Worm (Caenorhabditis elegans) whole organism, L3 larva: ENCODE data around the gene npp-8.
A peak's percentile ranks its signal among the peaks of the same experiment; 100 is the strongest.

Source experiments
- R02D3.7 ChIP-seq: fragments of 150-350 bp; optimal IDR thresholded peaks from 2 replicates; lab custom pipeline; 2014; ENCODE audit warnings: missing biosample characterization, missing genetic modification characterization
- ZK546.5 ChIP-seq: sonication (generic microtip); optimal IDR thresholded peaks from 2 replicates; lab custom pipeline; 2017; ENCODE audit warnings: missing biosample characterization, missing genetic modification characterization
- ama-1 ChIP-seq: fragments of 150-350 bp; optimal IDR thresholded peaks from 2 replicates; lab custom pipeline; 2018
- ceh-28 ChIP-seq: fragments of 150-350 bp; optimal IDR thresholded peaks from 2 replicates; lab custom pipeline; 2014; ENCODE audit warnings: missing biosample characterization, missing genetic modification reagents, missing genetic modification characterization
- ceh-82 ChIP-seq: fragments of 150-350 bp; optimal IDR thresholded peaks from 2 replicates; lab custom pipeline; 2014; ENCODE audit warnings: missing biosample characterization, missing genetic modification characterization
- ceh-9 ChIP-seq: sonication (generic microtip); optimal IDR thresholded peaks from 2 replicates; lab custom pipeline; 2018; ENCODE audit warnings: missing biosample characterization, missing genetic modification characterization
- daf-12 ChIP-seq: fragments of 150-350 bp; optimal IDR thresholded peaks from 2 replicates; lab custom pipeline; 2014; ENCODE audit warnings: missing biosample characterization, missing genetic modification reagents, missing genetic modification characterization
- egl-5 ChIP-seq: fragments of 150-350 bp; optimal IDR thresholded peaks from 2 replicates; lab custom pipeline; 2017; ENCODE audit warnings: missing biosample characterization, missing genetic modification reagents, missing genetic modification characterization, inconsistent platforms
- elt-1 ChIP-seq: fragments of 150-350 bp; optimal IDR thresholded peaks from 2 replicates; lab custom pipeline; 2014; ENCODE audit warnings: missing biosample characterization, missing genetic modification characterization
- eor-1 ChIP-seq, 2 experiments: fragments of 150-350 bp; optimal IDR thresholded peaks; 2 replicates each; lab custom pipeline; 2014 to 2018; ENCODE audit warnings: missing biosample characterization in 2 of 2, missing genetic modification characterization in 2 of 2
- fkh-10 ChIP-seq: sonication (generic microtip); optimal IDR thresholded peaks from 2 replicates; lab custom pipeline; 2017; ENCODE audit warnings: missing biosample characterization, missing genetic modification reagents, missing genetic modification characterization
- fkh-2 ChIP-seq: fragments of 150-350 bp; optimal IDR thresholded peaks from 2 replicates; lab custom pipeline; 2014; ENCODE audit warnings: missing biosample characterization, missing genetic modification reagents, missing genetic modification characterization
- fos-1 ChIP-seq: fragments of 150-350 bp; optimal IDR thresholded peaks from 2 replicates; lab custom pipeline; 2014; ENCODE audit warnings: missing biosample characterization, missing genetic modification characterization
- hmg-11 ChIP-seq: sonication (generic microtip); optimal IDR thresholded peaks from 2 replicates; lab custom pipeline; 2016; ENCODE audit warnings: missing genetic modification characterization, missing compliant biosample characterization
- jun-1 ChIP-seq: fragments of 150-350 bp; optimal IDR thresholded peaks from 2 replicates; lab custom pipeline; 2014; ENCODE audit warnings: missing biosample characterization, missing genetic modification reagents, missing genetic modification characterization
- lin-15B ChIP-seq: fragments of 150-350 bp; optimal IDR thresholded peaks from 2 replicates; lab custom pipeline; 2014; ENCODE audit warnings: missing biosample characterization, missing genetic modification characterization
- lin-39 ChIP-seq: fragments of 150-350 bp; optimal IDR thresholded peaks from 2 replicates; lab custom pipeline; 2018; ENCODE audit warnings: missing biosample characterization, missing genetic modification reagents, missing genetic modification characterization
- mdl-1 ChIP-seq: fragments of 150-350 bp; optimal IDR thresholded peaks from 2 replicates; lab custom pipeline; 2014; ENCODE audit warnings: missing biosample characterization, missing genetic modification characterization
- mml-1 ChIP-seq: fragments of 150-350 bp; sonication (generic microtip); optimal IDR thresholded peaks from 3 replicates; lab custom pipeline; 2014; ENCODE audit warnings: missing biosample characterization, missing genetic modification characterization
- nfya-1 ChIP-seq: sonication (generic microtip); optimal IDR thresholded peaks from 2 replicates; lab custom pipeline; 2017; ENCODE audit warnings: missing genetic modification characterization, mild to moderate bottlenecking, missing compliant biosample characterization, antibody characterized with exemption, moderate library complexity; ENCODE audit not compliant: insufficient read depth
- nhr-11 ChIP-seq: fragments of 150-350 bp; optimal IDR thresholded peaks from 2 replicates; lab custom pipeline; 2014; ENCODE audit warnings: missing biosample characterization, missing genetic modification characterization
- nhr-12 ChIP-seq: fragments of 150-350 bp; optimal IDR thresholded peaks from 2 replicates; lab custom pipeline; 2014; ENCODE audit warnings: missing biosample characterization, missing genetic modification characterization
- nhr-23 ChIP-seq: fragments of 150-350 bp; optimal IDR thresholded peaks from 2 replicates; lab custom pipeline; 2014; ENCODE audit warnings: missing biosample characterization, missing genetic modification reagents, missing genetic modification characterization
- nhr-25 ChIP-seq: sonication (generic microtip); optimal IDR thresholded peaks from 2 replicates; lab custom pipeline; 2017; ENCODE audit warnings: missing biosample characterization, missing genetic modification characterization
- nhr-43 ChIP-seq: sonication (generic microtip); optimal IDR thresholded peaks from 2 replicates; lab custom pipeline; 2016; ENCODE audit warnings: mild to moderate bottlenecking, missing genetic modification characterization, missing compliant biosample characterization; ENCODE audit not compliant: poor library complexity, severe bottlenecking
- nhr-67 ChIP-seq: fragments of 150-350 bp; optimal IDR thresholded peaks from 2 replicates; lab custom pipeline; 2014; ENCODE audit warnings: missing biosample characterization, missing genetic modification characterization
- nhr-76 ChIP-seq: fragments of 150-350 bp; sonication (generic microtip); optimal IDR thresholded peaks from 5 replicates; lab custom pipeline; 2014; ENCODE audit warnings: missing biosample characterization, missing genetic modification characterization
- pha-4 ChIP-seq: fragments of 150-350 bp; optimal IDR thresholded peaks from 2 replicates; lab custom pipeline; 2014; ENCODE audit warnings: missing biosample characterization, missing genetic modification reagents, missing genetic modification characterization
- pqm-1 ChIP-seq: fragments of 150-350 bp; optimal IDR thresholded peaks from 2 replicates; lab custom pipeline; 2017; ENCODE audit warnings: missing biosample characterization, missing genetic modification characterization, inconsistent platforms
- snpc-4 ChIP-seq: fragments of 150-350 bp; optimal IDR thresholded peaks from 2 replicates; lab custom pipeline; 2014; ENCODE audit warnings: missing biosample characterization, missing genetic modification characterization
- tbx-2 ChIP-seq: sonication (generic microtip); optimal IDR thresholded peaks from 2 replicates; lab custom pipeline; 2016; ENCODE audit warnings: mild to moderate bottlenecking, missing genetic modification characterization, missing compliant biosample characterization
- unc-62 ChIP-seq: fragments of 150-350 bp; sonication (generic microtip); optimal IDR thresholded peaks from 4 replicates; lab custom pipeline; 2014; ENCODE audit warnings: missing biosample characterization, missing genetic modification reagents, missing genetic modification characterization
- zag-1 ChIP-seq: fragments of 150-350 bp; optimal IDR thresholded peaks from 2 replicates; lab custom pipeline; 2014; ENCODE audit warnings: missing biosample characterization, missing genetic modification characterization
- ztf-11 ChIP-seq: fragments of 150-350 bp; optimal IDR thresholded peaks from 2 replicates; lab custom pipeline; 2014; ENCODE audit warnings: missing biosample characterization, missing genetic modification characterization

npp-8 gene

ce11 chrIV:1601357-1601756 is 5.7 kb upstream of the npp-8 start, which contains the start of gene set-23:
TSS of gene set-23 (plus strand) at chrIV:1601657.
- TF ChIP-seq snpc-4 (tag; lab: Kevin White, UChicago): no peak
- TF ChIP-seq ZK546.5: no peak
- no peak for TF ChIP-seq pha-4 (tag; lab: Kevin White, UChicago)
- no peak for TF ChIP-seq hmg-11 (tag; lab: Kevin White, UChicago)
- TF ChIP-seq fos-1 (tag; lab: Kevin White, UChicago): no peak
- no peak for TF ChIP-seq ceh-28 (tag; lab: Kevin White, UChicago)
- TF ChIP-seq nhr-23: no peak
- no peak for TF ChIP-seq elt-1
- TF ChIP-seq unc-62 (GFP tag; lab: Kevin White, UChicago): no peak
- no peak for TF ChIP-seq mml-1 (tag; lab: Kevin White, UChicago)
- TF ChIP-seq tbx-2 (tag; lab: Kevin White, UChicago): no peak
- no peak for TF ChIP-seq R02D3.7 (tag; lab: Kevin White, UChicago)
- no peak for TF ChIP-seq lin-15B (tag; lab: Kevin White, UChicago)
- TF ChIP-seq daf-12 (tag; lab: Kevin White, UChicago): no peak
- no peak for TF ChIP-seq ama-1
- TF ChIP-seq nhr-12: no peak
- no peak for TF ChIP-seq ztf-11 (tag; lab: Kevin White, UChicago)
- no peak for TF ChIP-seq nhr-76
- TF ChIP-seq pqm-1 (tag; lab: Kevin White, UChicago): no peak
- no peak for TF ChIP-seq nhr-11 (tag; lab: Kevin White, UChicago)

- TF ChIP-seq nhr-67 (tag; lab: Kevin White, UChicago) (no peak), lin-15B (tag; lab: Kevin White, UChicago) (peak; percentile 18)
- TF ChIP-seq, all 47 proteins: peak for 1
Measured at ce11 chrIV:1600784-1601183, 5.2 kb upstream of the npp-8 start.

ce11 chrIV:1597018-1597417 is 1.4 kb upstream of the npp-8 start, which contains the start of gene ced-2:
TSS of gene ced-2 (plus strand) at chrIV:1597318.
- TF ChIP-seq snpc-4 (tag; lab: Kevin White, UChicago): no peak
- no peak for TF ChIP-seq lin-39 (tag; lab: Kevin White, UChicago)
- TF ChIP-seq nhr-67 (tag; lab: Kevin White, UChicago): no peak
- no peak for TF ChIP-seq fkh-10 (GFP tag; lab: Kevin White, UChicago)
- no peak for TF ChIP-seq nhr-12
- TF ChIP-seq egl-5 (tag; lab: Kevin White, UChicago): no peak
- no peak for TF ChIP-seq nhr-76
- TF ChIP-seq fkh-2 (tag; lab: Kevin White, UChicago): no peak
- no peak for TF ChIP-seq ceh-9 (tag; lab: Kevin White, UChicago)
- TF ChIP-seq nhr-43 (tag; lab: Kevin White, UChicago): no peak
- TF ChIP-seq nhr-25 (tag; lab: Kevin White, UChicago): no peak
- TF ChIP-seq jun-1: no peak
- no peak for TF ChIP-seq lin-15B (tag; lab: Kevin White, UChicago)
- no peak for TF ChIP-seq zag-1 (tag; lab: Kevin White, UChicago)
- no peak for TF ChIP-seq unc-62 (GFP tag; lab: Kevin White, UChicago)
- TF ChIP-seq ceh-28 (tag; lab: Kevin White, UChicago): no peak
- TF ChIP-seq pqm-1 (tag; lab: Kevin White, UChicago): no peak
- TF ChIP-seq eor-1 (tag; optimal IDR thresholded peaks at IDR 0.05; lab: Kevin White, UChicago): no peak
- TF ChIP-seq ceh-82 (tag; lab: Kevin White, UChicago): no peak

ce11 chrIV:1576731-1577130 is 18.9 kb downstream of the npp-8 start, which contains the start of gene Y41D4B.14:
TSS of gene Y41D4B.14 (plus strand) at chrIV:1577031.
- no peak for TF ChIP-seq nhr-43 (tag; lab: Kevin White, UChicago)
- no peak for TF ChIP-seq pha-4 (tag; lab: Kevin White, UChicago)
- no peak for TF ChIP-seq snpc-4 (tag; lab: Kevin White, UChicago)
- no peak for TF ChIP-seq elt-1
- no peak for TF ChIP-seq zag-1 (tag; lab: Kevin White, UChicago)
- no peak for TF ChIP-seq mdl-1 (tag; lab: Kevin White, UChicago)
- no peak for TF ChIP-seq R02D3.7 (tag; lab: Kevin White, UChicago)
- no peak for TF ChIP-seq ama-1

ce11 chrIV:1567577-1567976 is 28.0 kb downstream of the npp-8 start:
- no peak for TF ChIP-seq daf-12 (tag; lab: Kevin White, UChicago)
- peak; percentile 96 for TF ChIP-seq nfya-1 (tag; lab: Kevin White, UChicago)
- TF ChIP-seq, all 47 proteins: peak for 1
